Worm (Caenorhabditis elegans) whole organism, L4/young adult: ENCODE measurements around the gene pqm-1.

ENCODE experiments used
- W03F9.2 ChIP-seq: fragments of 150-350 bp; optimal IDR thresholded peaks from 2 replicates; lab custom pipeline; 2014; ENCODE audit warnings: missing biosample characterization, missing genetic modification characterization
- dao-5 ChIP-seq: sonication (generic microtip); optimal IDR thresholded peaks from 2 replicates; lab custom pipeline; 2016; ENCODE audit warnings: missing genotype, missing genetic modification characterization, moderate library complexity, missing compliant biosample characterization
- him-1 ChIP-seq: sonication (generic microtip); optimal IDR thresholded peaks from 2 replicates; lab custom pipeline; 2016; ENCODE audit warnings: missing genotype, missing genetic modification reagents, missing genetic modification characterization, missing compliant biosample characterization

DNA sequence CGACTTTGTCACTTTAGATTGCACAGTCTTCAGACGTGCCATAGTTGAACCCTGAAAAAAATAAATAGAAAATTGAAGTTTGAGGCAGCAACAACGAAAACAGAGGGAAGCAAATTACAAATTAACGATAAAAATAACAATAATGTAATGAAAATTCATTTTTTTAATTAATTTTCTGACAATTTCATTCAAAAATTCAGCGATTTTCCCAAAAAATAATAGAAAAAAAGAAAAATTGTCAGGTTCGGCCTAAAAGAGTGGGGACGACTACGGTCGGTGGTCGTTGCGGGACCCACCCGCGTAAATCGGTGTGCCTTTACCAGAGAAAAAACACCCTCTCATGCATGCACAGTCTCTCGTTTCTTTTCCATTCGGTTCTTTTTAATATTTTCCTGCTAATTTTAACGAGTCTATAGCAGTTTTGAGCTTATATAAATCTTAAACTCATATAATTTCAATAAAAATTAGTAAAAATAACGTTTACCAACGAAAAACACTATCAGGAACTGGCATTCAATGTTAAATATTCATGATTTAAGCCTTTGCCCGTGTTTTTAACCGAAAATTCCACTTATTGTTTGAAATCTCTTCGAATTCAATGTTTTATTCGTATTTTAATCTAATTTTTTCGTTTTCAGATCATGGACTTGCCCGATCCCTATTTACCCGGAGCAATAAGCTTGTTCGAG is 25.9 kb downstream of the pqm-1 start, which contains the start of the genes rps-9 and lsm-1:
- TF ChIP-seq him-1 (tag; lab: Kevin White, UChicago) (no peak), W03F9.2 (tag; lab: Kevin White, UChicago) (peak; percentile 63), dao-5 (no peak)
